Worm (Caenorhabditis elegans) whole organism, L4 larva: Measurements from ENCODE around the gene crn-5.

ENCODE experiments used
- ctbp-1 ChIP-seq: fragments of 200-800 bp; sonication (Bioruptor generic); IDR thresholded peaks from 2 replicates; pipeline ENCODE4 v1.3.6; 2022; ENCODE audit warnings: missing genetic modification reagents, missing genetic modification characterization, missing compliant biosample characterization
- nhr-28 ChIP-seq: fragments of 150-350 bp; optimal IDR thresholded peaks from 2 replicates; lab custom pipeline; 2014; ENCODE audit warnings: missing biosample characterization, missing genetic modification characterization
- nhr-77 ChIP-seq: fragments of 150-350 bp; optimal IDR thresholded peaks from 2 replicates; lab custom pipeline; 2014; ENCODE audit warnings: missing biosample characterization, missing genetic modification characterization
- snpc-1.2 ChIP-seq: fragments of 200-800 bp; sonication (Bioruptor generic); IDR thresholded peaks from 2 replicates; pipeline ENCODE4 v1.3.6; 2022; ENCODE audit warnings: missing genetic modification reagents, missing genetic modification characterization, missing compliant biosample characterization
- snpc-4 ChIP-seq: fragments of 150-350 bp; optimal IDR thresholded peaks from 2 replicates; lab custom pipeline; 2014; ENCODE audit warnings: missing biosample characterization, missing genetic modification characterization

DNA sequence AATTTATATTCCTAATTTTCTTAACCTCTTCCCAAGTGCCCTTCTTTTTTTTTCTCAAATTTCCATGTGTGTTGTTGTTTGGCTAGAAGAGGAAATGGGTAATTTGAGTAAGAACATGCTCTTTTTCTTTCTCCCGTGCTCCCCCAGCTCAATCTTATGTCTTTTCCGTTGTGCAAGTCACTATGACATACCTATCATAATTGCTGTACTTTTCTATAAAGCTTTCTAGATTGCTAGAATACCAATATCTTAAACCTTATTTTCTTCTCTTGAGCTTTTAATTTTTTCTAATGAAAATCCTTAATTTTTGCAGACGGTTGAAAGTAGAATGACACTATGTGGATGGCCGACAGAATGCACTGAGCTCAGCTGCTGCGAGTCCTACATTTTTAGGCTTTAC lies 22.2 kb upstream of the crn-5 start, which contains the start of gene txt-13:
- no peak for TF ChIP-seq nhr-28 (tag; lab: Kevin White, UChicago)
- TF ChIP-seq ctbp-1 (GFP tag; lab: Robert Waterston, UW): no peak
- TF ChIP-seq snpc-1.2 (GFP tag; lab: Robert Waterston, UW): no peak
- no peak for TF ChIP-seq nhr-77
- no peak for TF ChIP-seq snpc-4 (tag; lab: Kevin White, UChicago)
